Fruit fly (Drosophila melanogaster) whole organism, pupa: ENCODE measurements around the gene CG18265.

Experiments
- CG10348 ChIP-seq: fragments of 200-800 bp; sonication (Bioruptor generic); IDR thresholded peaks from 2 replicates; pipeline ENCODE4 v1.3.6; 2022; ENCODE audit warnings: missing biosample characterization, missing genetic modification characterization
- CG12605 ChIP-seq: fragments of 200-800 bp; sonication (Bioruptor generic); IDR thresholded peaks from 2 replicates; pipeline ENCODE4 v1.3.6; 2022; ENCODE audit warnings: missing biosample characterization, missing genetic modification characterization
- CG13204 ChIP-seq: fragments of 200-800 bp; sonication (Bioruptor generic); optimal IDR thresholded peaks from 2 replicates; lab custom pipeline; 2018; ENCODE audit warnings: missing biosample characterization, mild to moderate bottlenecking, missing genetic modification characterization, moderate library complexity
- CG14655 ChIP-seq: fragments of 200-800 bp; sonication (Bioruptor generic); optimal IDR thresholded peaks from 3 replicates; lab custom pipeline; 2017; ENCODE audit warnings: mild to moderate bottlenecking, missing biosample characterization, missing genetic modification reagents, missing genetic modification characterization
- CG15710 ChIP-seq: fragments of 200-800 bp; sonication (Bioruptor generic); optimal IDR thresholded peaks from 2 replicates; lab custom pipeline; 2018; ENCODE audit warnings: missing biosample characterization, mild to moderate bottlenecking, missing genetic modification characterization, moderate library complexity
- CG17806 ChIP-seq: fragments of 200-800 bp; sonication (Bioruptor generic); optimal IDR thresholded peaks from 2 replicates; lab custom pipeline; 2018; ENCODE audit warnings: missing biosample characterization, mild to moderate bottlenecking, missing genetic modification characterization, moderate library complexity
- CG32121 ChIP-seq: fragments of 200-800 bp; sonication (Bioruptor generic); IDR thresholded peaks from 2 replicates; pipeline ENCODE4 v1.3.6; 2022; ENCODE audit warnings: missing biosample characterization, missing genetic modification characterization
- CG34367 ChIP-seq: fragments of 200-800 bp; sonication (Bioruptor generic); optimal IDR thresholded peaks from 2 replicates; lab custom pipeline; 2018; ENCODE audit warnings: missing biosample characterization, mild to moderate bottlenecking, missing genetic modification characterization
- CG4496 ChIP-seq: fragments of 200-800 bp; sonication (Bioruptor generic); IDR thresholded peaks from 3 replicates; pipeline ENCODE4 v1.3.6; 2022; ENCODE audit warnings: missing biosample characterization, missing genetic modification characterization
- CG8159 ChIP-seq: fragments of 200-800 bp; sonication (Bioruptor generic); optimal IDR thresholded peaks from 3 replicates; lab custom pipeline; 2018; ENCODE audit warnings: missing biosample characterization, mild to moderate bottlenecking, missing genetic modification characterization, moderate library complexity
- CG8301 ChIP-seq: fragments of 200-800 bp; sonication (Bioruptor generic); optimal IDR thresholded peaks from 2 replicates; lab custom pipeline; 2018; ENCODE audit warnings: missing biosample characterization, mild to moderate bottlenecking, missing genetic modification characterization
- CG9948 ChIP-seq: fragments of 200-800 bp; sonication (Bioruptor generic); optimal IDR thresholded peaks from 2 replicates; lab custom pipeline; 2018; ENCODE audit warnings: missing biosample characterization, mild to moderate bottlenecking, missing genetic modification characterization, moderate library complexity
- D1 ChIP-seq: fragments of 200-800 bp; sonication (Bioruptor generic); optimal IDR thresholded peaks from 2 replicates; lab custom pipeline; 2018; ENCODE audit warnings: missing biosample characterization, mild to moderate bottlenecking, missing genetic modification characterization, moderate library complexity
- EcR ChIP-seq: fragments of 200-800 bp; sonication (Bioruptor generic); optimal IDR thresholded peaks from 3 replicates; lab custom pipeline; 2019; ENCODE audit warnings: missing biosample characterization, missing genetic modification characterization, mild to moderate bottlenecking, moderate library complexity, missing genetic modification reagents
- Ets98B ChIP-seq: fragments of 200-800 bp; sonication (Bioruptor generic); IDR thresholded peaks from 2 replicates; pipeline ENCODE4 v1.3.6; 2022; ENCODE audit warnings: missing biosample characterization, missing genetic modification characterization
- Pif1A ChIP-seq: fragments of 200-800 bp; sonication (Bioruptor generic); optimal IDR thresholded peaks from 3 replicates; lab custom pipeline; 2016; ENCODE audit warnings: missing biosample characterization, missing genetic modification characterization
- Pif1B ChIP-seq: fragments of 200-800 bp; sonication (Bioruptor generic); optimal IDR thresholded peaks from 3 replicates; lab custom pipeline; 2016; ENCODE audit warnings: missing biosample characterization, missing genetic modification characterization
- Snoo ChIP-seq: fragments of 200-800 bp; sonication (Bioruptor generic); optimal IDR thresholded peaks from 3 replicates; lab custom pipeline; 2017; ENCODE audit warnings: missing biosample characterization, mild to moderate bottlenecking, missing genetic modification characterization, inconsistent platforms
- fd96Ca ChIP-seq: fragments of 200-800 bp; sonication (Bioruptor generic); IDR thresholded peaks from 3 replicates; pipeline ENCODE4 v1.3.6; 2022; ENCODE audit warnings: missing biosample characterization, missing genetic modification characterization
- gl ChIP-seq: fragments of 200-800 bp; sonication (Bioruptor generic); optimal IDR thresholded peaks from 2 replicates; lab custom pipeline; 2018; ENCODE audit warnings: missing biosample characterization, mild to moderate bottlenecking, missing genetic modification characterization
- rn ChIP-seq: fragments of 200-800 bp; sonication (Bioruptor generic); IDR thresholded peaks from 2 replicates; pipeline ENCODE4 v1.3.6; 2022; ENCODE audit warnings: missing biosample characterization, missing genetic modification characterization

The CG18265 gene

DNA sequence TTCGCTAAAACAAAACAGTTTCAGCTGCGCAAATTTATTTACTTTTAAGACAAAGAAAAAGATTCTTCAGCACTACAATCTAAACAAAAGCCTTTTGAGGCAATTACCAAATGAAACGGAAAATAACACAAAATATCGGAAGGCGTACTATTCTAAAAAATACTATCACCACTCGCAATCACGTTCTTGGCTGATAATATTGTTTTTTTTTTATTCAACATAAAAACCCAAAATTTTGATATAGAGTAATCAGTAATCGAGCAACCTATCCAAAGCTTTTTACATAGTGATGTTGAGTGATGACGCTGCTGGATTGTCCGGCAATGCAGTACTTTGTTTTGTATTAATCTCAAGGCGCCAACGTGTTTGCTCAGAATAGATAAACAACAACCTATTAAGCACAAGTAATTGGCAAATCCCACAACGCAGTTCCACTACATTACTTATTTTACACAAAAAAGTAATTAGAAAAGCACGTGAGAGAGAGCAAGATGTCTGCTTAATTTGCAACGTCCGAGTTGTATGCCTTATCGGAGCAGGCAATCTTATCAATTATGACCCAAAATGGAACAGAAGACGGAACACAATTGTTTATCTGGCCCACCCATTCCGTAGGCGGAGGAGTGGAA lies 8.1 kb upstream of the CG18265 start:
- no peak for TF ChIP-seq CG9948
- peak; percentile 15; the same call in 1 of the 2 replicates for TF ChIP-seq CG12605 (GFP tag; lab: Robert Waterston, UW)
- TF ChIP-seq EcR (GFP tag; lab: Kevin White, UChicago) = no peak
- TF ChIP-seq Pif1A (GFP tag; lab: Kevin White, UChicago) = peak; percentile 32
- peak; percentile 30 for TF ChIP-seq CG14655
- TF ChIP-seq CG8159 (tag; lab: Kevin White, UChicago) = peak; percentile 33
- peak; percentile 18 for TF ChIP-seq CG8301 (tag; lab: Kevin White, UChicago)

DNA sequence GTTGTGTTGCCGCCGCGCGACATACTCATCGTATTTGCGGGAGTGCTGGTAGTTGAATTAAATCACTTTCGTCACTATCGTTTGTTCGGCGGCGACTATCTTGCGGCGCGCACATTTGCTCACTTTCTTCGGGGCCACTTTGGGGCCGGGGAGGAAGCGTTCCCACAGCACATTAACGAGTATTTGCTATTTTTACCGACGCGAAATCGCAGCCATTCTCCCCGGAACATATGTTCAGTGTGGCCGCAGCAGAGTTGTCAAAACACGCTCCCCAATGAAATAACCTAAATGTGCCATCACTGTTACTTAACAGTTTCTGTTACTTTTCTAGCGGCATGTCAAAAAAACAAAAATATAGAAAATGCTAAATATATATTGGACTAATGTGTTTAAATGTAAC lies 6.3 kb upstream of the CG18265 start, which contains the start of gene frc:
Gene frc, minus strand, starts transcription at position 244 of the 400 bp plus-strand sequence.
- TF ChIP-seq CG8159 (tag; lab: Kevin White, UChicago) (no peak), gl (no peak), CG17806 (no peak), CG12605 (GFP tag; lab: Robert Waterston, UW) (0 out of 2 replicates have a peak, but pooled peaks have one; percentile 24), CG4496 (GFP tag; lab: Robert Waterston, UW) (peak; percentile 61; the same call in 2 of the 3 replicates), CG14655 (no peak), Pif1A (GFP tag; lab: Kevin White, UChicago) (no peak), CG13204 (GFP tag; lab: Kevin White, UChicago) (no peak), CG9948 (no peak), Pif1B (GFP tag; lab: Kevin White, UChicago) (no peak), Snoo (tag; lab: Kevin White, UChicago) (no peak), EcR (GFP tag; lab: Kevin White, UChicago) (no peak), Ets98B (GFP tag; lab: Robert Waterston, UW) (no peak), D1 (tag; lab: Kevin White, UChicago) (no peak), CG15710 (tag; lab: Kevin White, UChicago) (no peak), fd96Ca (GFP tag; lab: Robert Waterston, UW) (no peak), CG10348 (GFP tag; lab: Robert Waterston, UW) (no peak), rn (GFP tag; lab: Robert Waterston, UW) (no peak), CG34367 (no peak), CG32121 (GFP tag; lab: Robert Waterston, UW) (peak; percentile 43; the same call in 1 of the 2 replicates), CG8301 (tag; lab: Kevin White, UChicago) (no peak)
- TF ChIP-seq, all 21 proteins: peak for 3

DNA sequence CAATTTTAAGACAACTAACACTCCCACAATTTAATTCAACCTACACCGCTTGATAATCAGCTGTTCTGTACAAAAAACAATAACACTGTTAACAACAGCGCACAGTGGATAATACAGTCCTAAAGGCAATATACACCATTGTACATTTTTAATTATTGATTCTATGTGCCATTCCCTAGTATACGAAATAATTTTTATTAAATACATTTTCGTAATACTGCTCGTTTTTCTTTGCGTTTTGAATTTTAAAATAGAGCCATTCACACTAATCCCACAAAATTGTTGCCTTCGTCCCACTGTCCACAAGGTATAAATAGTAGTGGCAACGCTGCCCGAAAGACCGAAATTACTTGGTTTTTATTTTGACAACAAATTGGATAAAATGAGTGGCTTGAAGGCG lies 5.6 kb upstream of the CG18265 start, which contains the start of the genes Coq4 and CG32176:
Gene Coq4, minus strand, starts transcription at position 67 of the 400 bp plus-strand sequence.
Gene CG32176, plus strand, starts transcription at position 314 of the 400 bp plus-strand sequence.
- TF ChIP-seq CG32121 (GFP tag; lab: Robert Waterston, UW) = peak; percentile 98
- peak; percentile 93 for TF ChIP-seq CG12605 (GFP tag; lab: Robert Waterston, UW)
- peak; percentile 95 for TF ChIP-seq rn (GFP tag; lab: Robert Waterston, UW)
- TF ChIP-seq fd96Ca (GFP tag; lab: Robert Waterston, UW) = peak; percentile 94
- TF ChIP-seq Ets98B (GFP tag; lab: Robert Waterston, UW) = peak; percentile 97
- peak; percentile 96 for TF ChIP-seq CG17806
- TF ChIP-seq CG15710 (tag; lab: Kevin White, UChicago) = peak; percentile 95
- peak; percentile 95 for TF ChIP-seq CG9948
- TF ChIP-seq Pif1B (GFP tag; lab: Kevin White, UChicago) = peak; percentile 95
- peak; percentile 98 for TF ChIP-seq CG4496 (GFP tag; lab: Robert Waterston, UW)
- TF ChIP-seq CG13204 (GFP tag; lab: Kevin White, UChicago) = peak; percentile 74
- peak; percentile 97 for TF ChIP-seq Pif1A (GFP tag; lab: Kevin White, UChicago)
- peak; percentile 85 for TF ChIP-seq CG10348 (GFP tag; lab: Robert Waterston, UW)
- TF ChIP-seq CG8301 (tag; lab: Kevin White, UChicago) = peak; percentile 96
- peak; percentile 95 for TF ChIP-seq CG14655
- TF ChIP-seq CG34367 = peak; percentile 93
- TF ChIP-seq gl = peak; percentile 86
- peak; percentile 91 for TF ChIP-seq D1 (tag; lab: Kevin White, UChicago)
- TF ChIP-seq Snoo (tag; lab: Kevin White, UChicago) = peak; percentile 95
- TF ChIP-seq EcR (GFP tag; lab: Kevin White, UChicago) = no peak
- TF ChIP-seq CG8159 (tag; lab: Kevin White, UChicago) = peak; percentile 94

DNA sequence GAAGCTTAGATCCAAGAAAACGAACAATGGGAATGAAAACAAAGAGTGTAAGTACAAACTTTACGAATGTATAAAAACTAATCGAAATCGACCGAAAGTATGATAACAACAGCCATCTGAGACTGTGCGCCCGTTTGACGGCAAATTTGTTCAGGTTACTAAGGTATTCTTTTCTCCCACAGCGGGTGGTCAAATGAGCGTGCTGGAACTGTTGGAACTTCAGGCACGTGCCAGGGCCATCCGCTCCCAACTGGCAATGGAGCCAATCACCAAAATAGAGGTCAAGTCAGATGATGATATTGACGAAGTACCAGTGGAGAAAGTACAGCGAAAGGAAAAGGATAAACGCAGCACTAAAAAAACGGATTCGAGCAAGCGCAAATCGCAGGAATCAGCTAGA lies 2.9 kb upstream of the CG18265 start, which contains the start of gene CG12229:
Gene CG12229, minus strand, starts transcription at position 101 of the 400 bp plus-strand sequence.
- no peak for TF ChIP-seq CG14655
- TF ChIP-seq rn (GFP tag; lab: Robert Waterston, UW) = no peak
- no peak for TF ChIP-seq CG12605 (GFP tag; lab: Robert Waterston, UW)
- TF ChIP-seq CG15710 (tag; lab: Kevin White, UChicago) = no peak
- TF ChIP-seq fd96Ca (GFP tag; lab: Robert Waterston, UW) = no peak
- TF ChIP-seq Pif1A (GFP tag; lab: Kevin White, UChicago) = no peak
- no peak for TF ChIP-seq CG9948
- no peak for TF ChIP-seq CG17806
- no peak for TF ChIP-seq Ets98B (GFP tag; lab: Robert Waterston, UW)
- TF ChIP-seq CG10348 (GFP tag; lab: Robert Waterston, UW) = no peak
- no peak for TF ChIP-seq CG4496 (GFP tag; lab: Robert Waterston, UW)

DNA sequence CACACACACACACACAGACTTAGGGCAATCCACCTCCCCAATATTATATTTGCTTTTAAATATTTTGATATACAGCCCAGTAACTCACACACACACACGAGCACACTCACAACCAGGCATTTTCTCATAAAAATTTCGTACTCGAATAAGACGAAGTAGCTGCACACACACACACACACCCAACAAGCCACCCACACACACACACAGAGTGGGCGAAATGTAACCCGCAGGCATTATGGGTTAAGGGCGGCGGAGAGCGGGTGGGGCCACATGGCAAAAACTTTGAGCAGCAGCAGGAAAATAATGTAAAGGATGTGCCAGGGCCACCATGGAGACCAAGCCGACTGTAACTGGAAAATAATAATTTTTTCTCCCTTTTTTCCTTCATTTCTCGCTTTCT lies 2.4 kb downstream of the CG18265 start:
- TF ChIP-seq CG15710 (tag; lab: Kevin White, UChicago) (no peak), CG32121 (GFP tag; lab: Robert Waterston, UW) (no peak), Ets98B (GFP tag; lab: Robert Waterston, UW) (no peak), CG8159 (tag; lab: Kevin White, UChicago) (no peak), CG9948 (no peak), CG12605 (GFP tag; lab: Robert Waterston, UW) (no peak), gl (no peak), CG4496 (GFP tag; lab: Robert Waterston, UW) (no peak), rn (GFP tag; lab: Robert Waterston, UW) (no peak), Pif1A (GFP tag; lab: Kevin White, UChicago) (no peak), Snoo (tag; lab: Kevin White, UChicago) (no peak), EcR (GFP tag; lab: Kevin White, UChicago) (no peak), D1 (tag; lab: Kevin White, UChicago) (no peak), CG17806 (no peak), Pif1B (GFP tag; lab: Kevin White, UChicago) (no peak), CG8301 (tag; lab: Kevin White, UChicago) (no peak)
